1 fruit fly cellular context compared by ENCODE assay signal in the genomic region with DNA sequence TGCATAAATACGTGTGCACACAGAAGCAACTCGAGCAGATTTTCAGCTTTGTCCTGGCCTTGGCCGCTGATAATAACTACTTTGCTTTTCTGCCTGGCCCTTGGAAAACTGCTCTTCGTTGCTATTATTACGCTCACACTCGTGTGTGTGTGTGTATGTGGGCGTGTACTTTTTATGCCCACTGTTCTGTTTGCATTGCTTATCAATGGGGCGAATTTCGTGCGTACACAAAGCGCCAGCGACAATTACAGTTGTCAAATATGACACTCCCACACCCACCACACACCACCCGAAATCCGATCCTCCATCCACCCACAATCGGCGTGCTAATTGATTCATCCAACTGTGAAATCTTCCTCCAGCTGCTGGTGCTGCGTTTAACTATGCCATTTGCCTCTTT.
TF ChIP-seq lines count a peak whose summit lies in the region.

No protein-coding gene starts in this region.

TF ChIP-seq in whole organism, embryonic, 481 proteins besides CTCF, POLR2A, EP300 and RAD21 (continued from another document):
- TF ChIP-seq Dll (GFP tag; IDR thresholded peaks at IDR 0.05; lab: Robert Waterston, UW; ENCODE audit: partially characterized antibody) (no peak), B-H2 (GFP tag; optimal IDR thresholded peaks at IDR 0.05; lab: Kevin White, UChicago) (no peak), sr (GFP tag; IDR thresholded peaks at IDR 0.05; lab: Robert Waterston, UW) (0 out of 3 replicates have a peak, but pooled peaks have one; percentile 36), hb (GFP tag; IDR thresholded peaks at IDR 0.05; lab: Robert Waterston, UW; ENCODE audit: partially characterized antibody) (no peak), slbo (GFP tag; IDR thresholded peaks at IDR 0.05; lab: Robert Waterston, UW) (peak; percentile 25; the same call in 1 of the 2 replicates), Hey (tag; optimal IDR thresholded peaks at IDR 0.05; lab: Kevin White, UChicago) (peak; percentile 17), CG13123 (GFP tag; optimal IDR thresholded peaks at IDR 0.05; lab: Kevin White, UChicago) (no peak), CG1233 (GFP tag; optimal IDR thresholded peaks at IDR 0.05; lab: Kevin White, UChicago) (peak; percentile 17), bsh (GFP tag; optimal IDR thresholded peaks at IDR 0.05; lab: Kevin White, UChicago) (no peak), CG43689 (GFP tag; IDR thresholded peaks at IDR 0.05; lab: Robert Waterston, UW) (0 out of 2 replicates have a peak, but pooled peaks have one; percentile 27), CG17385 (GFP tag; optimal IDR thresholded peaks at IDR 0.05; lab: Kevin White, UChicago) (peak; percentile 9), CG2889 (GFP tag; IDR thresholded peaks at IDR 0.05; lab: Robert Waterston, UW) (0 out of 3 replicates have a peak, but pooled peaks have one; percentile 42), vvl (GFP tag; IDR thresholded peaks at IDR 0.05; lab: Robert Waterston, UW) (peak; percentile 44), Sox102F (GFP tag; optimal IDR thresholded peaks at IDR 0.05; lab: Kevin White, UChicago) (peak; percentile 24), CG10431 (GFP tag; optimal IDR thresholded peaks at IDR 0.05; lab: Kevin White, UChicago) (no peak), Pdp1 (GFP tag; optimal IDR thresholded peaks at IDR 0.05; lab: Kevin White, UChicago) (no peak), CG10959 (GFP tag; IDR thresholded peaks at IDR 0.05; lab: Robert Waterston, UW) (no peak), bab2 (GFP tag; optimal IDR thresholded peaks at IDR 0.05; lab: Kevin White, UChicago) (peak; percentile 18), H2.0 (GFP tag; IDR thresholded peaks at IDR 0.05; lab: Robert Waterston, UW) (peak; percentile 11; the same call in 1 of the 2 replicates), CG18011 (GFP tag; optimal IDR thresholded peaks at IDR 0.05; lab: Kevin White, UChicago) (no peak), sens (GFP tag; lab: Kevin White, UChicago) (peak; percentile 51), Hmr (GFP tag; optimal IDR thresholded peaks at IDR 0.05; lab: Kevin White, UChicago) (peak; percentile 44), otp (GFP tag; IDR thresholded peaks at IDR 0.05; lab: Robert Waterston, UW) (peak; percentile 52; the same call in 1 of the 3 replicates), repo (GFP tag; optimal IDR thresholded peaks at IDR 0.05; lab: Kevin White, UChicago) (no peak), CG7963 (GFP tag; IDR thresholded peaks at IDR 0.05; lab: Robert Waterston, UW; ENCODE audit: partially characterized antibody) (no peak), MTF-1 (GFP tag; optimal IDR thresholded peaks at IDR 0.05; lab: Kevin White, UChicago; ENCODE audit: borderline replicate concordance) (peak; percentile 46), nerfin-1 (tag; optimal IDR thresholded peaks at IDR 0.05; lab: Kevin White, UChicago) (no peak), Xrp1 (GFP tag; IDR thresholded peaks at IDR 0.05; lab: Robert Waterston, UW) (peak; percentile 53; the same call in 1 of the 2 replicates), Ada2b (GFP tag; IDR thresholded peaks at IDR 0.05; lab: Robert Waterston, UW) (peak; percentile 37; the same call in 1 of the 2 replicates), chinmo (GFP tag; IDR thresholded peaks at IDR 0.05; lab: Robert Waterston, UW; ENCODE audit: partially characterized antibody) (0 out of 4 replicates have a peak, but pooled peaks have one; percentile 20), dysf (GFP tag; IDR thresholded peaks at IDR 0.05; lab: Robert Waterston, UW) (peak; percentile 54; the same call in 1 of the 3 replicates), CG6813 (GFP tag; optimal IDR thresholded peaks at IDR 0.05; lab: Kevin White, UChicago) (peak; percentile 24), Sry-β (GFP tag; optimal IDR thresholded peaks at IDR 0.05; lab: Kevin White, UChicago) (no peak), odd (GFP tag; optimal IDR thresholded peaks at IDR 0.05; lab: Kevin White, UChicago) (peak; percentile 33), CG11247 (GFP tag; IDR thresholded peaks at IDR 0.05; lab: Robert Waterston, UW) (peak; percentile 45; the same call in 1 of the 2 replicates), CG2199 (GFP tag; IDR thresholded peaks at IDR 0.05; lab: Robert Waterston, UW) (no peak), nau (GFP tag; optimal IDR thresholded peaks at IDR 0.05; lab: Kevin White, UChicago) (peak; percentile 45), stwl (tag; optimal IDR thresholded peaks at IDR 0.05; lab: Kevin White, UChicago) (no peak), so (GFP tag; IDR thresholded peaks at IDR 0.05; lab: Robert Waterston, UW) (peak; percentile 53; the same call in 1 of the 3 replicates), ATbp (GFP tag; optimal IDR thresholded peaks at IDR 0.05; lab: Kevin White, UChicago) (peak; percentile 62), CG10543 (GFP tag; optimal IDR thresholded peaks at IDR 0.05; lab: Kevin White, UChicago) (peak; percentile 18), CG14860 (GFP tag; IDR thresholded peaks at IDR 0.05; lab: Robert Waterston, UW; ENCODE audit: partially characterized antibody) (no peak), CG11504 (tag; optimal IDR thresholded peaks at IDR 0.05; lab: Kevin White, UChicago) (peak; percentile 4), stc (GFP tag; IDR thresholded peaks at IDR 0.05; lab: Robert Waterston, UW) (peak; percentile 38; the same call in 1 of the 2 replicates), CG15269 (tag; optimal IDR thresholded peaks at IDR 0.05; lab: Kevin White, UChicago) (peak; percentile 15), ttk (GFP tag; IDR thresholded peaks at IDR 0.05; lab: Robert Waterston, UW) (0 out of 2 replicates have a peak, but pooled peaks have one; percentile 12), CG7987 (GFP tag; optimal IDR thresholded peaks at IDR 0.05; lab: Kevin White, UChicago) (peak; percentile 45), Asciz (GFP tag; optimal IDR thresholded peaks at IDR 0.05; lab: Kevin White, UChicago) (no peak), CG3065 (GFP tag; optimal IDR thresholded peaks at IDR 0.05; lab: Kevin White, UChicago) (no peak), CG1603 (tag; optimal IDR thresholded peaks at IDR 0.05; lab: Kevin White, UChicago) (peak; percentile 37), dan (GFP tag; IDR thresholded peaks at IDR 0.05; lab: Robert Waterston, UW) (no peak), MBD-R2 (GFP tag; IDR thresholded peaks at IDR 0.05; lab: Robert Waterston, UW) (peak; percentile 19; the same call in 1 of the 2 replicates), pan (optimal IDR thresholded peaks at IDR 0.05; lab: Kevin White, UChicago) (no peak), pan (GFP tag; optimal IDR thresholded peaks at IDR 0.05 in 1 of 2, IDR thresholded peaks at IDR 0.05 in 1 of 2) (peak in 1 of 2 experiments; percentile 55), CG2875 (GFP tag; optimal IDR thresholded peaks at IDR 0.05; lab: Kevin White, UChicago) (peak; percentile 15), PHDP (tag; optimal IDR thresholded peaks at IDR 0.05; lab: Kevin White, UChicago) (peak; percentile 9), Nf-YA (GFP tag; IDR thresholded peaks at IDR 0.05; lab: Robert Waterston, UW) (0 out of 2 replicates have a peak, but pooled peaks have one; percentile 7), CG6854 (GFP tag; optimal IDR thresholded peaks at IDR 0.05; lab: Kevin White, UChicago) (no peak), ci (GFP tag; IDR thresholded peaks at IDR 0.05; lab: Robert Waterston, UW) (peak; percentile 74), zfh1 (GFP tag; IDR thresholded peaks at IDR 0.05; lab: Robert Waterston, UW) (peak; percentile 43; the same call in 1 of the 3 replicates), CG5953 (GFP tag; IDR thresholded peaks at IDR 0.05; lab: Robert Waterston, UW) (0 out of 2 replicates have a peak, but pooled peaks have one; percentile 9), CG7745 (tag; optimal IDR thresholded peaks at IDR 0.05; lab: Kevin White, UChicago) (no peak), Rx (GFP tag; IDR thresholded peaks at IDR 0.05; lab: Robert Waterston, UW) (0 out of 2 replicates have a peak, but pooled peaks have one; percentile 44), esg (GFP tag; conservative IDR thresholded peaks at IDR 0.05; lab: Robert Waterston, UW) (no peak), CG32772 (GFP tag; IDR thresholded peaks at IDR 0.05; lab: Robert Waterston, UW) (no peak), Awh (GFP tag; IDR thresholded peaks at IDR 0.05; lab: Robert Waterston, UW) (0 out of 2 replicates have a peak, but pooled peaks have one; percentile 28), GATAe (GFP tag; conservative IDR thresholded peaks at IDR 0.05; lab: Robert Waterston, UW) (peak; percentile 25; the same call in 1 of the 2 replicates), CG15514 (GFP tag; optimal IDR thresholded peaks at IDR 0.05; lab: Kevin White, UChicago) (peak; percentile 23), CG6689 (GFP tag; IDR thresholded peaks at IDR 0.05; lab: Robert Waterston, UW) (no peak), Meics (GFP tag; optimal IDR thresholded peaks at IDR 0.05; lab: Kevin White, UChicago) (peak; percentile 13), CG2678 (tag; optimal IDR thresholded peaks at IDR 0.05; lab: Kevin White, UChicago) (peak; percentile 23), Atf6 (GFP tag; IDR thresholded peaks at IDR 0.05; lab: Robert Waterston, UW) (peak; percentile 50), Fer3 (tag; optimal IDR thresholded peaks at IDR 0.05; lab: Kevin White, UChicago) (peak; percentile 18), CG11695 (GFP tag; IDR thresholded peaks at IDR 0.05; lab: Robert Waterston, UW) (peak; percentile 52; the same call in 1 of the 3 replicates), CG11723 (GFP tag; optimal IDR thresholded peaks at IDR 0.05; lab: Kevin White, UChicago) (peak; percentile 10), bcd (GFP tag; optimal IDR thresholded peaks at IDR 0.05; lab: Kevin White, UChicago) (peak; percentile 33), CG5180 (GFP tag; optimal IDR thresholded peaks at IDR 0.05; lab: Kevin White, UChicago) (peak; percentile 0), fd102C (GFP tag; optimal IDR thresholded peaks at IDR 0.05; lab: Kevin White, UChicago) (no peak), Rfx (GFP tag; IDR thresholded peaks at IDR 0.05; lab: Robert Waterston, UW) (peak; percentile 54), seq (GFP tag; IDR thresholded peaks at IDR 0.05; lab: Robert Waterston, UW) (peak; percentile 37; the same call in 1 of the 2 replicates), CG8388 (GFP tag; optimal IDR thresholded peaks at IDR 0.05; lab: Kevin White, UChicago) (peak; percentile 70), sc (optimal IDR thresholded peaks at IDR 0.05; lab: Kevin White, UChicago) (no peak), sc (GFP tag; optimal IDR thresholded peaks at IDR 0.05; lab: Kevin White, UChicago) (no peak), lilli (GFP tag; optimal IDR thresholded peaks at IDR 0.05; lab: Kevin White, UChicago) (no peak), CG12071 (GFP tag; optimal IDR thresholded peaks at IDR 0.05; lab: Kevin White, UChicago) (peak; percentile 54), en (GFP tag; optimal IDR thresholded peaks at IDR 0.05; lab: Kevin White, UChicago) (no peak), Vsx1 (GFP tag; optimal IDR thresholded peaks at IDR 0.05; lab: Kevin White, UChicago) (peak; percentile 48), btn (GFP tag; optimal IDR thresholded peaks at IDR 0.05; lab: Kevin White, UChicago) (no peak), caup (GFP tag; optimal IDR thresholded peaks at IDR 0.05; lab: Kevin White, UChicago; ENCODE audit: severe bottlenecking) (peak; percentile 48), ase (GFP tag; IDR thresholded peaks at IDR 0.05; lab: Robert Waterston, UW) (0 out of 3 replicates have a peak, but pooled peaks have one; percentile 29), BtbVII (GFP tag; optimal IDR thresholded peaks at IDR 0.05; lab: Kevin White, UChicago) (no peak), E2f1 (GFP tag; IDR thresholded peaks at IDR 0.05; lab: Robert Waterston, UW) (peak; percentile 18; the same call in 1 of the 2 replicates), CG14014 (GFP tag; IDR thresholded peaks at IDR 0.05; lab: Robert Waterston, UW) (no peak; the same call in 1 of the 2 replicates), lov (optimal IDR thresholded peaks at IDR 0.05; lab: Kevin White, UChicago) (no peak), lov (GFP tag; IDR thresholded peaks at IDR 0.05; lab: Robert Waterston, UW) (0 out of 3 replicates have a peak, but pooled peaks have one; percentile 42), gsb (GFP tag; IDR thresholded peaks at IDR 0.05; lab: Robert Waterston, UW) (no peak), CG4424 (GFP tag; optimal IDR thresholded peaks at IDR 0.05; lab: Kevin White, UChicago) (no peak), tgo (GFP tag; IDR thresholded peaks at IDR 0.05; lab: Robert Waterston, UW) (0 out of 3 replicates have a peak, but pooled peaks have one; percentile 21), prd (optimal IDR thresholded peaks at IDR 0.05; lab: Kevin White, UChicago) (no peak), prd (GFP tag; IDR thresholded peaks at IDR 0.05; lab: Robert Waterston, UW) (peak; percentile 27; the same call in 1 of the 3 replicates), Aef1 (GFP tag; IDR thresholded peaks at IDR 0.05; lab: Robert Waterston, UW) (no peak)
